Worm (Caenorhabditis elegans) whole organism, L4 larva: ENCODE results near the gene hda-4.
A peak's percentile ranks its signal among the peaks of the same experiment; 100 is the strongest.

Experiments
- D1046.2 ChIP-seq: fragments of 200-800 bp; sonication (Bioruptor generic); IDR thresholded peaks from 2 replicates; pipeline ENCODE4 v1.3.6; 2022; ENCODE audit warnings: missing genetic modification characterization, missing compliant biosample characterization
- F37D6.2 ChIP-seq: sonication (generic microtip); optimal IDR thresholded peaks from 2 replicates; lab custom pipeline; 2016; ENCODE audit warnings: mild to moderate bottlenecking, missing genetic modification characterization, missing compliant biosample characterization
- R02D3.7 ChIP-seq: fragments of 150-350 bp; sonication (generic microtip); optimal IDR thresholded peaks from 3 replicates; lab custom pipeline; 2014; ENCODE audit warnings: missing biosample characterization, missing genetic modification characterization
- T20F7.1 ChIP-seq: fragments of 200-800 bp; sonication (Bioruptor generic); optimal IDR thresholded peaks from 2 replicates; lab custom pipeline; 2018; ENCODE audit warnings: mild to moderate bottlenecking, missing genetic modification characterization, missing compliant biosample characterization
- T26A8.4 ChIP-seq: fragments of 200-800 bp; sonication (Bioruptor generic); IDR thresholded peaks from 2 replicates; pipeline ENCODE4 v1.3.6; 2022; ENCODE audit warnings: missing genetic modification characterization, missing compliant biosample characterization
- ZK337.2 ChIP-seq: fragments of 200-800 bp; sonication (Bioruptor generic); IDR thresholded peaks from 2 replicates; pipeline ENCODE4 v1.3.6; 2022; ENCODE audit warnings: missing genetic modification reagents, missing genetic modification characterization, missing compliant biosample characterization
- ZK546.5 ChIP-seq, 2 experiments: sonication (generic microtip); optimal IDR thresholded peaks; 2 replicates each; lab custom pipeline; 2017; ENCODE audit warnings: missing biosample characterization in 2 of 2, missing genetic modification characterization in 2 of 2
- ceh-82 ChIP-seq: sonication (generic microtip); optimal IDR thresholded peaks from 2 replicates; lab custom pipeline; 2017; ENCODE audit warnings: missing biosample characterization, missing genetic modification characterization
- ctbp-1 ChIP-seq: fragments of 200-800 bp; sonication (Bioruptor generic); IDR thresholded peaks from 2 replicates; pipeline ENCODE4 v1.3.6; 2022; ENCODE audit warnings: missing genetic modification reagents, missing genetic modification characterization, missing compliant biosample characterization
- daf-16 ChIP-seq, 3 experiments: sonication (generic microtip); optimal IDR thresholded peaks; 2 replicates each; lab custom pipeline; 2016 to 2017; ENCODE audit warnings: missing genetic modification characterization in 3 of 3, missing genetic modification reagents in 3 of 3, mild to moderate bottlenecking in 2 of 3, missing compliant biosample characterization in 2 of 3, missing biosample characterization in 1 of 3, moderate library complexity in 1 of 3
- dmd-6 ChIP-seq: fragments of 200-800 bp; sonication (Bioruptor generic); IDR thresholded peaks from 2 replicates; pipeline ENCODE4 v1.3.6; 2022; ENCODE audit warnings: missing genetic modification reagents, missing genetic modification characterization, missing compliant biosample characterization
- dmd-9 ChIP-seq: fragments of 200-800 bp; sonication (Bioruptor generic); IDR thresholded peaks from 2 replicates; pipeline ENCODE4 v1.3.6; 2022; ENCODE audit warnings: missing genetic modification reagents, missing genetic modification characterization, missing compliant biosample characterization
- dpl-1 ChIP-seq: fragments of 150-350 bp; optimal IDR thresholded peaks from 2 replicates; lab custom pipeline; 2014; ENCODE audit warnings: missing biosample characterization, missing genetic modification reagents, missing genetic modification characterization
- duxl-1 ChIP-seq: sonication (generic microtip); optimal IDR thresholded peaks from 2 replicates; lab custom pipeline; 2016; ENCODE audit warnings: mild to moderate bottlenecking, missing genetic modification characterization, moderate library complexity, missing compliant biosample characterization; ENCODE audit not compliant: poor library complexity
- dve-1 ChIP-seq: sonication (generic microtip); optimal IDR thresholded peaks from 2 replicates; lab custom pipeline; 2017; ENCODE audit warnings: antibody characterized with exemption, mild to moderate bottlenecking, missing genetic modification characterization, missing compliant biosample characterization; ENCODE audit not compliant: insufficient read depth
- egl-43 ChIP-seq: fragments of 200-800 bp; sonication (Bioruptor generic); IDR thresholded peaks from 2 replicates; pipeline ENCODE4 v1.3.6; 2022; ENCODE audit warnings: missing genetic modification reagents, missing genetic modification characterization, missing compliant biosample characterization
- hlh-11 ChIP-seq: fragments of 200-800 bp; sonication (Bioruptor generic); optimal IDR thresholded peaks from 2 replicates; lab custom pipeline; 2018; ENCODE audit warnings: mild to moderate bottlenecking, missing genetic modification characterization, missing compliant biosample characterization
- hlh-30 ChIP-seq: sonication (generic microtip); optimal IDR thresholded peaks from 2 replicates; lab custom pipeline; 2017; ENCODE audit warnings: antibody characterized with exemption, mild to moderate bottlenecking, missing genetic modification characterization, missing compliant biosample characterization; ENCODE audit not compliant: insufficient read depth
- lin-38 ChIP-seq: fragments of 200-800 bp; sonication (Bioruptor generic); IDR thresholded peaks from 2 replicates; pipeline ENCODE4 v1.3.6; 2022; ENCODE audit warnings: missing genetic modification reagents, missing genetic modification characterization, missing compliant biosample characterization
- lsy-2 ChIP-seq, 2 experiments: fragments of 150-350 bp in 1 of 2; sonication (generic microtip) in 1 of 2; optimal IDR thresholded peaks; 2 replicates each; lab custom pipeline; 2014 to 2017; ENCODE audit warnings: missing biosample characterization in 2 of 2, missing genetic modification characterization in 2 of 2
- mes-2 ChIP-seq: sonication (generic microtip); optimal IDR thresholded peaks from 2 replicates; lab custom pipeline; 2016; ENCODE audit warnings: missing genotype, mild to moderate bottlenecking, missing genetic modification characterization, missing compliant biosample characterization; ENCODE audit not compliant: poor library complexity, severe bottlenecking
- mxl-3 ChIP-seq: fragments of 200-800 bp; sonication (Bioruptor generic); optimal IDR thresholded peaks from 2 replicates; lab custom pipeline; 2018; ENCODE audit warnings: mild to moderate bottlenecking, missing genetic modification characterization, missing compliant biosample characterization
- nhr-102 ChIP-seq: sonication (generic microtip); optimal IDR thresholded peaks from 2 replicates; lab custom pipeline; 2016; ENCODE audit warnings: mild to moderate bottlenecking, missing genetic modification characterization, moderate library complexity, missing compliant biosample characterization
- nhr-237 ChIP-seq: sonication (generic microtip); optimal IDR thresholded peaks from 2 replicates; lab custom pipeline; 2017; ENCODE audit warnings: missing biosample characterization, missing genetic modification characterization
- nhr-28 ChIP-seq: fragments of 150-350 bp; optimal IDR thresholded peaks from 2 replicates; lab custom pipeline; 2014; ENCODE audit warnings: missing biosample characterization, missing genetic modification characterization
- nhr-42 ChIP-seq: fragments of 200-800 bp; sonication (Bioruptor generic); IDR thresholded peaks from 2 replicates; pipeline ENCODE4 v1.3.6; 2022; ENCODE audit warnings: missing genetic modification characterization, missing compliant biosample characterization
- nhr-77 ChIP-seq: fragments of 150-350 bp; optimal IDR thresholded peaks from 2 replicates; lab custom pipeline; 2014; ENCODE audit warnings: missing biosample characterization, missing genetic modification characterization
- pha-4 ChIP-seq, 2 experiments: fragments of 150-350 bp in 1 of 2; fragments of 200-800 bp in 1 of 2; sonication (Bioruptor generic) in 1 of 2; IDR thresholded peaks in 1 of 2; optimal IDR thresholded peaks in 1 of 2; 2 replicates each; pipeline versions ENCODE4 v1.3.6 to Lab custom; 2014 to 2022; ENCODE audit warnings: missing genetic modification characterization in 2 of 2, missing genetic modification reagents in 2 of 2, missing biosample characterization in 1 of 2, missing compliant biosample characterization in 1 of 2
- pqm-1 ChIP-seq: sonication (generic microtip); optimal IDR thresholded peaks from 2 replicates; lab custom pipeline; 2017; ENCODE audit warnings: missing biosample characterization, missing genetic modification characterization
- set-16 ChIP-seq: fragments of 200-800 bp; sonication (Bioruptor generic); IDR thresholded peaks from 2 replicates; pipeline ENCODE4 v1.3.6; 2022; ENCODE audit warnings: missing genetic modification reagents, missing genetic modification characterization, missing compliant biosample characterization
- snpc-1.2 ChIP-seq: fragments of 200-800 bp; sonication (Bioruptor generic); IDR thresholded peaks from 2 replicates; pipeline ENCODE4 v1.3.6; 2022; ENCODE audit warnings: missing genetic modification reagents, missing genetic modification characterization, missing compliant biosample characterization
- spr-1 ChIP-seq: sonication (generic microtip); optimal IDR thresholded peaks from 2 replicates; lab custom pipeline; 2016; ENCODE audit warnings: mild to moderate bottlenecking, missing genetic modification characterization, missing compliant biosample characterization
- spr-3 ChIP-seq: fragments of 200-800 bp; sonication (Bioruptor generic); optimal IDR thresholded peaks from 2 replicates; lab custom pipeline; 2018; ENCODE audit warnings: mild to moderate bottlenecking, missing genetic modification characterization, missing compliant biosample characterization
- vab-7 ChIP-seq: fragments of 200-800 bp; sonication (Bioruptor generic); IDR thresholded peaks from 2 replicates; pipeline ENCODE4 v1.3.6; 2022; ENCODE audit warnings: missing genetic modification reagents, missing genetic modification characterization, missing compliant biosample characterization
- zfp-2 ChIP-seq: sonication (generic microtip); optimal IDR thresholded peaks from 2 replicates; lab custom pipeline; 2016; ENCODE audit warnings: mild to moderate bottlenecking, missing genetic modification characterization, missing compliant biosample characterization
- ztf-7 ChIP-seq: fragments of 150-350 bp; optimal IDR thresholded peaks from 2 replicates; lab custom pipeline; 2014; ENCODE audit warnings: missing biosample characterization, missing genetic modification characterization

Gene hda-4

ce11 chrX:16691045-16691444 lies 38.3 kb upstream of the hda-4 start, which contains the start of gene F22H10.6:
Gene F22H10.6, minus strand, starts transcription at chrX:16691336.
- TF ChIP-seq hlh-30 (tag; lab: Kevin White, UChicago): no peak
- TF ChIP-seq ZK546.5 (tag; optimal IDR thresholded peaks at IDR 0.05; lab: Kevin White, UChicago): no peak
- no peak for TF ChIP-seq ceh-82
- TF ChIP-seq vab-7: peak; percentile 27; the same call in 1 of the 2 replicates
- TF ChIP-seq egl-43: peak; percentile 69; the same call in 1 of the 2 replicates
- 0 out of 2 replicates have a peak, but pooled peaks have one; percentile 33 for TF ChIP-seq nhr-42 (GFP tag; lab: Robert Waterston, UW)
- TF ChIP-seq T26A8.4 (GFP tag; lab: Robert Waterston, UW): no peak
- no peak for TF ChIP-seq daf-16 (GFP tag; optimal IDR thresholded peaks at IDR 0.05; lab: Kevin White, UChicago)
- no peak for TF ChIP-seq daf-16 (tag; optimal IDR thresholded peaks at IDR 0.05; lab: Kevin White, UChicago)
- TF ChIP-seq ztf-7 (tag; lab: Kevin White, UChicago): no peak
- TF ChIP-seq D1046.2: peak; percentile 55; the same call in 1 of the 2 replicates
- TF ChIP-seq set-16 (GFP tag; lab: Robert Waterston, UW): peak; percentile 85
- TF ChIP-seq nhr-28 (tag; lab: Kevin White, UChicago): no peak
- TF ChIP-seq mes-2 (tag; lab: Kevin White, UChicago): no peak
- TF ChIP-seq mxl-3 (GFP tag; lab: Kevin White, UChicago): no peak
- TF ChIP-seq lin-38 (GFP tag; lab: Robert Waterston, UW): no peak
- TF ChIP-seq nhr-237 (tag; lab: Kevin White, UChicago): no peak
- TF ChIP-seq dpl-1: no peak

DNA sequence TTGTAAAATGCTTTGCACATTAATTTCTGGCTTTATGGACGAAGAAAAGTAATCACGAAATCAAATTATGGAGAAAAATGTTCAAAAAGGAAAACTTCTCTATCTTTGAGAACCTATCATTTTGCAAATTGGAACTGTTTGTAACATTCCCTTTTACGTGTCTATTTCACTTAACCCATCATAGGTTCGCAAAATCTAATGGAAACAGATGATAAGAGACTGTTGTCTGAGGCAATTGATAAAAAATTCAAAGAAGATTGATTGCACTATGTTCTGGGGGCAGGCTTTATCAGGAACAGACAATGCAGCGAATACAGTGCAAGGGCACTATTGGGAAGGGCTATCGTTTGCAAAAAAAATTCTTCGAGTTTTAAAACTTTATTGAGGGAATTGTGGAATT lies 34.2 kb upstream of the hda-4 start:
- TF ChIP-seq mes-2 (tag; lab: Kevin White, UChicago) (peak; percentile 58), dve-1 (tag; lab: Kevin White, UChicago) (peak; percentile 36), nhr-77 (tag; lab: Kevin White, UChicago) (peak; percentile 62), mxl-3 (GFP tag; lab: Kevin White, UChicago) (peak; percentile 3), ctbp-1 (GFP tag; lab: Robert Waterston, UW) (no peak), snpc-1.2 (GFP tag; lab: Robert Waterston, UW) (no peak), nhr-28 (tag; lab: Kevin White, UChicago) (peak; percentile 0), spr-3 (GFP tag; lab: Kevin White, UChicago) (no peak), R02D3.7 (tag; lab: Kevin White, UChicago) (no peak), ztf-7 (tag; lab: Kevin White, UChicago) (peak; percentile 49), ZK337.2 (GFP tag; lab: Robert Waterston, UW) (no peak), nhr-102 (tag; lab: Kevin White, UChicago) (peak; percentile 45), daf-16 (GFP tag; optimal IDR thresholded peaks at IDR 0.05; lab: Kevin White, UChicago) (no peak), daf-16 (tag; optimal IDR thresholded peaks at IDR 0.05; lab: Kevin White, UChicago) (peak; percentile 71), lsy-2 (tag; optimal IDR thresholded peaks at IDR 0.05; lab: Kevin White, UChicago) (no peak), T20F7.1 (GFP tag; lab: Kevin White, UChicago) (peak; percentile 6), duxl-1 (tag; lab: Kevin White, UChicago) (peak; percentile 59), T26A8.4 (GFP tag; lab: Robert Waterston, UW) (peak; percentile 50; the same call in 1 of the 2 replicates), pqm-1 (tag; lab: Kevin White, UChicago) (peak; percentile 11), zfp-2 (tag; lab: Kevin White, UChicago) (no peak), pha-4 (GFP tag; IDR thresholded peaks at IDR 0.05; lab: Robert Waterston, UW) (no peak), pha-4 (tag; optimal IDR thresholded peaks at IDR 0.05; lab: Kevin White, UChicago) (no peak), hlh-11 (peak; percentile 37), dmd-6 (GFP tag; lab: Robert Waterston, UW) (peak; percentile 25; the same call in 1 of the 2 replicates), spr-1 (no peak)

ce11 chrX:16696822-16697221 lies 32.5 kb upstream of the hda-4 start:
- no peak for TF ChIP-seq F37D6.2 (tag; lab: Kevin White, UChicago)
- TF ChIP-seq dmd-9 (GFP tag; lab: Robert Waterston, UW): 0 out of 2 replicates have a peak, but pooled peaks have one; percentile 43
- TF ChIP-seq set-16 (GFP tag; lab: Robert Waterston, UW): peak; percentile 93
